Worm (Caenorhabditis elegans) whole organism, L2 larva: ENCODE data around the gene mog-1.
A peak's percentile ranks its signal among the peaks of the same experiment; 100 is the strongest.

Source experiments
- ama-1 ChIP-seq: fragments of 150-350 bp; optimal IDR thresholded peaks from 2 replicates; lab custom pipeline; 2018; ENCODE audit warnings: inconsistent platforms
- gmeb-1 ChIP-seq: fragments of 150-350 bp; optimal IDR thresholded peaks from 2 replicates; lab custom pipeline; 2014; ENCODE audit warnings: missing biosample characterization, missing genetic modification characterization
- unc-39 ChIP-seq: fragments of 150-350 bp; optimal IDR thresholded peaks from 2 replicates; lab custom pipeline; 2014; ENCODE audit warnings: missing biosample characterization, missing genetic modification characterization
- zag-1 ChIP-seq: fragments of 150-350 bp; optimal IDR thresholded peaks from 2 replicates; lab custom pipeline; 2014; ENCODE audit warnings: missing biosample characterization, missing genetic modification characterization

DNA sequence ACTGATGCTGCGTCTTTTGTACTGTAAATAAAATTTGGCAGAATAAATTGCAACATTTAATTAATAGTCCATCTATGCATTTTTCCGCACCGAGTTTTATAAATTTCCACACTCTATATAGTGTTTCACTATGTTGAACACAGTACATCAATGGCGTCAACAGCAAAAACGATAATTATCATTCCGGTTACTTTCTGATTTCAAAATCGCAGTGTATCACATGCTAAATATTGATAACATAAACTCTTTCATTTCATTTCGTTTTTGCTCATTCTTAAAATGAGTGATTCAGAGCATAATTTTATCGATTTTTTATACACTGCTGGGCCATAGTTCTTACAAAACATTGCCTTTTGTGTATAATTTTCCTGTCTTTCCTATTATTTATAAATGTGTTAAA lies 33.7 kb downstream of the mog-1 start:
- TF ChIP-seq gmeb-1 (tag; lab: Kevin White, UChicago), result peak; percentile 17
- no peak for TF ChIP-seq unc-39 (tag; lab: Kevin White, UChicago)
- no peak for TF ChIP-seq zag-1 (tag; lab: Kevin White, UChicago)
- no peak for TF ChIP-seq ama-1 (lab: Kevin White, UChicago)
